Worm (Caenorhabditis elegans) whole organism, L1 larva: ENCODE measurements around the gene aagr-1.
A peak's percentile ranks its signal among the peaks of the same experiment; 100 is the strongest.

Experiments used
- C04F5.9 ChIP-seq: sonication (generic microtip); optimal IDR thresholded peaks from 2 replicates; lab custom pipeline; 2016; ENCODE audit warnings: missing genetic modification characterization, missing compliant biosample characterization
- C16A3.4 ChIP-seq: fragments of 150-350 bp; optimal IDR thresholded peaks from 2 replicates; lab custom pipeline; 2014; ENCODE audit warnings: missing biosample characterization, missing genetic modification characterization
- aha-1 ChIP-seq: fragments of 150-350 bp; optimal IDR thresholded peaks from 2 replicates; lab custom pipeline; 2014; ENCODE audit warnings: missing biosample characterization, missing genetic modification characterization
- alr-1 ChIP-seq: fragments of 200-800 bp; sonication (Bioruptor generic); optimal IDR thresholded peaks from 2 replicates; lab custom pipeline; 2018; ENCODE audit warnings: borderline replicate concordance, mild to moderate bottlenecking, missing genetic modification characterization, missing compliant biosample characterization
- aly-2 ChIP-seq: fragments of 150-350 bp; optimal IDR thresholded peaks from 2 replicates; lab custom pipeline; 2014; ENCODE audit warnings: missing biosample characterization, missing genetic modification characterization
- blmp-1 ChIP-seq: fragments of 150-350 bp; optimal IDR thresholded peaks from 2 replicates; lab custom pipeline; 2014; ENCODE audit warnings: missing biosample characterization, missing genetic modification characterization
- ceh-63 ChIP-seq: fragments of 200-800 bp; sonication (Bioruptor generic); optimal IDR thresholded peaks from 2 replicates; lab custom pipeline; 2018; ENCODE audit warnings: mild to moderate bottlenecking, missing genetic modification characterization, missing compliant biosample characterization
- ces-1 ChIP-seq: fragments of 150-350 bp; optimal IDR thresholded peaks from 2 replicates; lab custom pipeline; 2014; ENCODE audit warnings: missing biosample characterization, missing genetic modification reagents, missing genetic modification characterization
- efl-1 ChIP-seq, 4 experiments: fragments of 150-350 bp; optimal IDR thresholded peaks in 3 of 4; peaks in 1 of 4; 1 replicate in 1 of 4; 2 replicates in 3 of 4; lab custom pipeline; 2014; ENCODE audit warnings: missing biosample characterization in 2 of 4, missing genetic modification characterization in 2 of 4, missing genetic modification reagents in 2 of 4
- egl-13 ChIP-seq: sonication (generic microtip); optimal IDR thresholded peaks from 2 replicates; lab custom pipeline; 2016; ENCODE audit warnings: missing genotype, missing genetic modification reagents, missing genetic modification characterization, missing compliant biosample characterization
- elt-2 ChIP-seq: sonication (generic microtip); optimal IDR thresholded peaks from 2 replicates; lab custom pipeline; 2016; ENCODE audit warnings: missing genetic modification characterization, mild to moderate bottlenecking, inconsistent platforms, missing compliant biosample characterization, missing genetic modification reagents
- ets-5 ChIP-seq: fragments of 200-800 bp; sonication (Bioruptor generic); IDR thresholded peaks from 2 replicates; pipeline ENCODE4 v1.3.6; 2022; ENCODE audit warnings: missing genetic modification characterization, missing compliant biosample characterization
- fkh-10 ChIP-seq: sonication (generic microtip); optimal IDR thresholded peaks from 2 replicates; lab custom pipeline; 2017; ENCODE audit warnings: missing biosample characterization, missing genetic modification reagents, missing genetic modification characterization
- fkh-4 ChIP-seq: sonication (generic microtip); optimal IDR thresholded peaks from 2 replicates; lab custom pipeline; 2016; ENCODE audit warnings: missing compliant biosample characterization, missing genetic modification characterization, borderline replicate concordance
- fos-1 ChIP-seq: fragments of 150-350 bp; optimal IDR thresholded peaks from 2 replicates; lab custom pipeline; 2014; ENCODE audit warnings: missing biosample characterization, missing genetic modification characterization
- hlh-17 ChIP-seq: fragments of 200-800 bp; sonication (Bioruptor generic); optimal IDR thresholded peaks from 2 replicates; lab custom pipeline; 2018; ENCODE audit warnings: missing genetic modification characterization, mild to moderate bottlenecking, missing compliant biosample characterization, moderate library complexity, borderline replicate concordance
- hlh-4 ChIP-seq: sonication (generic microtip); optimal IDR thresholded peaks from 2 replicates; lab custom pipeline; 2016; ENCODE audit warnings: mild to moderate bottlenecking, missing genetic modification characterization, missing compliant biosample characterization
- isw-1 ChIP-seq: fragments of 200-800 bp; sonication (Bioruptor generic); IDR thresholded peaks from 2 replicates; pipeline ENCODE4 v1.3.6; 2022; ENCODE audit warnings: missing genetic modification characterization, missing compliant biosample characterization
- jun-1 ChIP-seq: fragments of 150-350 bp; optimal IDR thresholded peaks from 2 replicates; lab custom pipeline; 2014; ENCODE audit warnings: missing biosample characterization, missing genetic modification reagents, missing genetic modification characterization
- lin-13 ChIP-seq: fragments of 150-350 bp; optimal IDR thresholded peaks from 2 replicates; lab custom pipeline; 2014; ENCODE audit warnings: missing biosample characterization, missing genetic modification reagents, missing genetic modification characterization
- lin-35 ChIP-seq, 2 experiments: fragments of 150-350 bp; optimal IDR thresholded peaks; 2 replicates each; lab custom pipeline; 2014; ENCODE audit warnings: missing biosample characterization in 2 of 2, missing genetic modification characterization in 2 of 2, missing genetic modification reagents in 2 of 2
- lir-3 ChIP-seq: sonication (generic microtip); optimal IDR thresholded peaks from 2 replicates; lab custom pipeline; 2016; ENCODE audit warnings: mild to moderate bottlenecking, missing genetic modification characterization, moderate library complexity, missing compliant biosample characterization; ENCODE audit not compliant: poor library complexity
- lsy-2 ChIP-seq, 2 experiments: fragments of 150-350 bp; optimal IDR thresholded peaks; 2 replicates each; lab custom pipeline; 2014; ENCODE audit warnings: missing biosample characterization in 2 of 2, missing genetic modification characterization in 2 of 2
- mdl-1 ChIP-seq, 2 experiments: fragments of 150-350 bp; optimal IDR thresholded peaks; 2 replicates each; lab custom pipeline; 2014 to 2017; ENCODE audit warnings: missing biosample characterization in 2 of 2, missing genetic modification characterization in 2 of 2, inconsistent platforms in 1 of 2
- mef-2 ChIP-seq: fragments of 150-350 bp; optimal IDR thresholded peaks from 2 replicates; lab custom pipeline; 2014; ENCODE audit warnings: missing biosample characterization, missing genetic modification characterization
- mep-1 ChIP-seq: fragments of 150-350 bp; optimal IDR thresholded peaks from 2 replicates; lab custom pipeline; 2014; ENCODE audit warnings: missing biosample characterization, missing genetic modification characterization
- nhr-11 ChIP-seq: fragments of 150-350 bp; optimal IDR thresholded peaks from 2 replicates; lab custom pipeline; 2014; ENCODE audit warnings: missing biosample characterization, missing genetic modification characterization
- nhr-12 ChIP-seq: sonication (generic microtip); optimal IDR thresholded peaks from 2 replicates; lab custom pipeline; 2017; ENCODE audit warnings: missing biosample characterization, missing genetic modification characterization
- nhr-19 ChIP-seq: fragments of 200-800 bp; sonication (Bioruptor generic); conservative IDR thresholded peaks from 2 replicates; pipeline ENCODE4 v1.3.6; 2022; ENCODE audit warnings: missing genetic modification characterization, missing compliant biosample characterization
- nhr-237 ChIP-seq: fragments of 150-350 bp; optimal IDR thresholded peaks from 2 replicates; lab custom pipeline; 2014; ENCODE audit warnings: missing biosample characterization, missing genetic modification characterization
- nhr-76 ChIP-seq: sonication (generic microtip); optimal IDR thresholded peaks from 2 replicates; lab custom pipeline; 2017; ENCODE audit warnings: missing biosample characterization, missing genetic modification characterization
- nhr-84 ChIP-seq: sonication (generic microtip); optimal IDR thresholded peaks from 2 replicates; lab custom pipeline; 2017; ENCODE audit warnings: missing biosample characterization, missing genetic modification characterization
- pax-3 ChIP-seq: fragments of 200-800 bp; sonication (Bioruptor generic); optimal IDR thresholded peaks from 2 replicates; lab custom pipeline; 2018; ENCODE audit warnings: mild to moderate bottlenecking, missing genetic modification characterization, moderate library complexity, missing compliant biosample characterization
- rnt-1 ChIP-seq: sonication (generic microtip); optimal IDR thresholded peaks from 2 replicates; lab custom pipeline; 2016; ENCODE audit warnings: mild to moderate bottlenecking, missing genetic modification characterization, moderate library complexity, missing compliant biosample characterization
- snu-23 ChIP-seq: sonication (generic microtip); optimal IDR thresholded peaks from 2 replicates; lab custom pipeline; 2016; ENCODE audit warnings: missing genetic modification characterization, missing compliant biosample characterization
- sox-4 ChIP-seq: sonication (generic microtip); optimal IDR thresholded peaks from 2 replicates; lab custom pipeline; 2016; ENCODE audit warnings: missing genetic modification characterization, missing compliant biosample characterization
- sptf-1 ChIP-seq: fragments of 150-350 bp; optimal IDR thresholded peaks from 2 replicates; lab custom pipeline; 2014; ENCODE audit warnings: missing biosample characterization, missing genetic modification characterization
- unc-30 ChIP-seq: sonication (generic microtip); optimal IDR thresholded peaks from 2 replicates; lab custom pipeline; 2017; ENCODE audit warnings: missing biosample characterization, missing genetic modification characterization
- unc-62 ChIP-seq: fragments of 150-350 bp; optimal IDR thresholded peaks from 2 replicates; lab custom pipeline; 2014; ENCODE audit warnings: missing biosample characterization, missing genetic modification reagents, missing genetic modification characterization
- vab-15 ChIP-seq: sonication (generic microtip); optimal IDR thresholded peaks from 2 replicates; lab custom pipeline; 2017; ENCODE audit warnings: missing genotype, mild to moderate bottlenecking, missing genetic modification characterization, missing compliant biosample characterization
- xbp-1 ChIP-seq: sonication (generic microtip); optimal IDR thresholded peaks from 2 replicates; lab custom pipeline; 2016; ENCODE audit warnings: missing genetic modification characterization, missing compliant biosample characterization
- ztf-4 ChIP-seq: fragments of 150-350 bp; optimal IDR thresholded peaks from 2 replicates; lab custom pipeline; 2014; ENCODE audit warnings: missing biosample characterization, missing genetic modification characterization

The aagr-1 gene

DNA sequence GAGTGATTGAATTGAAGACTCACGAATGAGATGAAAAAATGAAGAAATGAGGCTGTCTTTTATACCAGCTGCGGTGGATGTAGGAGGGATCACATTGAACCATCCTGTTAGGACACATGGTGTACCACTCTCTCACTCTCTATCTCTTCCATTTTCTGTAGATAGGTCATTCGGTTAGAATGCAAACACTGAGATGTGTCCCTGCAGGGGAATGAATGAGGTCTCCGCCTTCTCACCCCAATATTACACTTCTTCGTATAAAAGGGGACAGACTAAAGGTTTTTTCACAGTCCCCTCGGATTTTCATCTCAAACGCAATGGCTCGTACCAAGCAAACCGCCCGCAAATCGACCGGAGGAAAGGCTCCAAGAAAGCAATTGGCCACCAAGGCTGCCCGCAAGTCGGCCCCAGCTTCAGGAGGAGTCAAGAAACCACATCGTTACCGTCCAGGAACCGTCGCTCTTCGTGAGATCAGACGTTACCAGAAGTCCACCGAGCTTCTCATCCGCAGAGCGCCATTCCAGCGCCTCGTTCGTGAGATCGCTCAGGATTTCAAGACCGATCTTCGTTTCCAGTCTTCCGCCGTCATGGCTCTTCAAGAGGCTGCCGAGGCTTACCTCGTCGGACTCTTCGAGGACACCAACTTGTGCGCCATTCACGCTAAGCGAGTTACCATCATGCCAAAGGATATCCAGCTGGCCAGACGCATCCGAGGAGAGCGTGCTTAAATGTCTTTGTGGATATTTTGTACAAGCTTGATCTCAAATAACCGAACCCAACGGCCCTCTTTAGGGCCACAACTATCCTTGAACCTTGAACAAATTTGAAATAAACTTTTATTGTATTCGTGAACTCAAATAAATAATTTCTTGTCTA, 32.1 kb upstream of the aagr-1 start, which contains the start of gene his-32 (continued):
- TF ChIP-seq vab-15 (tag; lab: Kevin White, UChicago), result no peak
- no peak for TF ChIP-seq ces-1 (GFP tag; lab: Kevin White, UChicago)
- TF ChIP-seq fos-1, result no peak
- TF ChIP-seq lir-3 (tag; lab: Kevin White, UChicago), result peak; percentile 56
- no peak for TF ChIP-seq nhr-12
- peak; percentile 72 for TF ChIP-seq ztf-4
- peak; percentile 55 for TF ChIP-seq lin-13 (GFP tag; lab: Kevin White, UChicago)
- no peak for TF ChIP-seq jun-1 (tag; lab: Kevin White, UChicago)
- TF ChIP-seq lsy-2 (tag; optimal IDR thresholded peaks at IDR 0.05; lab: Kevin White, UChicago), result peak in 1 of 2 experiments; percentile 71
- TF ChIP-seq pax-3 (tag; lab: Kevin White, UChicago), result no peak
- TF ChIP-seq C16A3.4, result peak; percentile 61
- no peak for TF ChIP-seq isw-1 (GFP tag; lab: Robert Waterston, UW)
- TF ChIP-seq alr-1, result no peak
- no peak for TF ChIP-seq C04F5.9 (tag; lab: Kevin White, UChicago)
- no peak for TF ChIP-seq unc-62 (GFP tag; lab: Kevin White, UChicago)
- TF ChIP-seq sox-4 (tag; lab: Kevin White, UChicago), result no peak
- TF ChIP-seq mdl-1 (tag; optimal IDR thresholded peaks at IDR 0.05; lab: Kevin White, UChicago), result no peak
- TF ChIP-seq elt-2 (tag; lab: Kevin White, UChicago), result no peak
- TF ChIP-seq snu-23, result peak; percentile 68
- no peak for TF ChIP-seq aly-2 (tag; lab: Kevin White, UChicago)
- peak; percentile 39 for TF ChIP-seq xbp-1 (tag; lab: Kevin White, UChicago)
- TF ChIP-seq sptf-1 (tag; lab: Kevin White, UChicago), result no peak
- no peak for TF ChIP-seq fkh-10 (GFP tag; lab: Kevin White, UChicago)
- no peak for TF ChIP-seq nhr-76
- peak in 1 of 2 experiments; percentile 18 for TF ChIP-seq lin-35 (GFP tag; optimal IDR thresholded peaks at IDR 0.05; lab: Kevin White, UChicago)
- no peak for TF ChIP-seq hlh-4 (tag; lab: Kevin White, UChicago)
- TF ChIP-seq egl-13 (tag; lab: Kevin White, UChicago), result no peak
- TF ChIP-seq mep-1, result peak; percentile 80
- TF ChIP-seq unc-30 (tag; lab: Kevin White, UChicago), result no peak
- TF ChIP-seq ets-5, result no peak
- peak; percentile 65 for TF ChIP-seq blmp-1 (tag; lab: Kevin White, UChicago)

DNA sequence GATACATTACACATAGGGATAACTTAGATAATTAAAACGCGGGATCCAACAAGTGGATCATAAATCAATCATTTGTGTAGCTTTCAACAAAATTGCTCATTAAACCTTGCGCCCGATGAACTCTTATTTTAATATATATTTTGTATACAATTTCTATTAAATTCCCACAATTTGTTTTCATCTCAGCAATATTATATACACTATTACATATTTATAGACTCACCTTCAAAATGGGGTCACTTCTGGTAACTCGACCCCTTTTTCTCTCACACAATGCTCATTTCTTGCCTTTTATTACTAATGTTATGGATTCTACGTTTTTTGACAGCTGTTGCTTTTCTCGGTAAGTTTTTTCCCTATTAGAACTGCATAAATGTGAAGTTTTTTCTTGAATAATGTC, 26.7 kb upstream of the aagr-1 start, which contains the start of gene lgc-6:
Gene lgc-6 (plus strand): TSS at position 301 of the 400 bp plus-strand sequence.
- TF ChIP-seq aha-1 (no peak), nhr-19 (GFP tag; lab: Robert Waterston, UW) (no peak), lsy-2 (tag; optimal IDR thresholded peaks at IDR 0.05; lab: Kevin White, UChicago) (no peak), mef-2 (no peak), elt-2 (tag; lab: Kevin White, UChicago) (no peak), egl-13 (tag; lab: Kevin White, UChicago) (no peak), nhr-11 (tag; lab: Kevin White, UChicago) (no peak), alr-1 (no peak), nhr-84 (tag; lab: Kevin White, UChicago) (no peak), mep-1 (no peak), pax-3 (tag; lab: Kevin White, UChicago) (no peak), aly-2 (tag; lab: Kevin White, UChicago) (no peak), ceh-63 (GFP tag; lab: Kevin White, UChicago) (no peak), hlh-17 (no peak), efl-1 (optimal IDR thresholded peaks at IDR 0.05; lab: Kevin White, UChicago) (no peak), efl-1 (GFP tag; optimal IDR thresholded peaks at IDR 0.05 in 1 of 2; lab: Kevin White, UChicago) (no peak), unc-30 (tag; lab: Kevin White, UChicago) (no peak), fkh-4 (no peak), rnt-1 (tag; lab: Kevin White, UChicago) (no peak), nhr-237 (tag; lab: Kevin White, UChicago) (no peak)
- TF ChIP-seq, all 84 proteins: peak for 0
